Fruit fly (Drosophila melanogaster): Measurements from ENCODE around the gene Abca3.
A peak's percentile ranks its signal among the peaks of the same experiment; 100 is the strongest.

The Abca3 gene

DNA sequence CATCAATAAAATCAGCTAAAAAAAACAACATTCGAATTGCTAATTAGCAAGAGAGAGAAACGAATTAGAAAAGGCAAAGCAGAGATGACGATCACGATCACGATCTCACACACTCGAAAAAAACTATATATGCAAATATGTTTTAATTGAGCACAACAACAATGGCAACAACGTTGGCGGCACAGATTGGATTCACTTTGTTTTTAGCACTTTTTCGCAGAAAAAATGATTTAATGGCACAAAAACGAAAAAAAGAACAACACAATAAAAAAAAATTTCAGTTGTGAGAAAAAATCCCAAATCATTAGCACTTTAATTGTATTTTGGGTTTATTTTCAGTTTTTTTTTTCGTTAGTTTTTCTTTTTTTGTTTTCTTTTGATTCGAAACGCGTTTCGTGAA, 25.8 kb downstream of the Abca3 start (continued):
- TF ChIP-seq OdsH (GFP tag; optimal IDR thresholded peaks at IDR 0.05) (peak; percentile 15), dac (GFP tag; optimal IDR thresholded peaks at IDR 0.05) (peak; percentile 20), Blimp-1 (GFP tag; optimal IDR thresholded peaks at IDR 0.05) (no peak), CG9139 (GFP tag; optimal IDR thresholded peaks at IDR 0.05) (no peak), Gug (GFP tag; IDR thresholded peaks at IDR 0.05) (no peak), achi (GFP tag; optimal IDR thresholded peaks at IDR 0.05) (no peak), cyc (GFP tag; optimal IDR thresholded peaks at IDR 0.05) (no peak), CG11294 (GFP tag; IDR thresholded peaks at IDR 0.05) (no peak), spab (GFP tag; optimal IDR thresholded peaks at IDR 0.05) (no peak), fkh (GFP tag; optimal IDR thresholded peaks at IDR 0.05) (no peak), CG4318 (GFP tag; optimal IDR thresholded peaks at IDR 0.05) (no peak), Sox14 (GFP tag; optimal IDR thresholded peaks at IDR 0.05) (no peak), CG3032 (tag; optimal IDR thresholded peaks at IDR 0.05) (no peak), Sox15 (GFP tag; optimal IDR thresholded peaks at IDR 0.05) (no peak), Eip78C (GFP tag) (no peak), CG32006 (GFP tag; optimal IDR thresholded peaks at IDR 0.05) (peak; percentile 60), CG15336 (GFP tag; IDR thresholded peaks at IDR 0.05) (0 out of 2 replicates have a peak, but pooled peaks have one; percentile 33), CG11762 (GFP tag; optimal IDR thresholded peaks at IDR 0.05; ENCODE audit: insufficient read depth) (no peak), CG7368 (GFP tag; optimal IDR thresholded peaks at IDR 0.05) (no peak), topi (GFP tag; optimal IDR thresholded peaks at IDR 0.05) (no peak), fd59A (GFP tag; optimal IDR thresholded peaks at IDR 0.05) (no peak), CG8319 (GFP tag; optimal IDR thresholded peaks at IDR 0.05) (no peak), Hr39 (GFP tag; optimal IDR thresholded peaks at IDR 0.05) (peak; percentile 31)

DNA sequence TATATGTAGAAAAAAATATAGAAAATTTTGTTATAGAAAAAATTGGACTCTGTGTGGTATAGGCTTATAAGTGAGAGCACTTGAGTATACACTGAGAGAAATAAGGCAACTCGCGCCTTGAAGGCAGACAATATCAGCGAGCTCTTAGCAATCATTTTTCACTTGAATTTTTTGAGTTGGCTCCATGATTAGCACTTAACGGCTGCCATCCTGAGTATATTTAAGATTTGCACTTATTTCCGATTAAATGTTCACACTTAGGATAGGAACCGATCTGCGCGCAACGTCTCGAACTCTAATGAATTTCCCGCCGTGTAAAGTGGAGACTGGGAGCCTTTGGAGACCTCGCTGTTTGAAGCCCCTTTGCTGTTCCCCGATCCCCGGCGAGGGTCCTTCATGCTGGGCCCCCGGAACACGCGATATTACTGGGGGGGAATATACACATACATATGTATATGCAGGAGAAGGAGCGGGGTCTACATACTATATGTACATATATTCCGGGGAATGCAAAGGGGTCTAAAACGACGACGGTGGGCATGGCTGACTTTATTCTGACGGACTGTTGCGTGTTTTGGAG, 27.1 kb downstream of the Abca3 start:
- peak; percentile 58 for TF ChIP-seq CG32006 (GFP tag; optimal IDR thresholded peaks at IDR 0.05)
- TF ChIP-seq esn (GFP tag; optimal IDR thresholded peaks at IDR 0.05): no peak
- peak; percentile 4 for TF ChIP-seq Hr4 (GFP tag; optimal IDR thresholded peaks at IDR 0.05)
- TF ChIP-seq Eip78C (GFP tag): peak; percentile 76
- TF ChIP-seq svp (GFP tag): peak; percentile 47
- peak; percentile 27 for TF ChIP-seq CG4318 (GFP tag; optimal IDR thresholded peaks at IDR 0.05)
- peak in 1 of 2 experiments; percentile 65 for TF ChIP-seq ss (GFP tag; optimal IDR thresholded peaks at IDR 0.05)
- peak; percentile 22 for TF ChIP-seq fd59A (GFP tag; optimal IDR thresholded peaks at IDR 0.05)
- TF ChIP-seq CG9139 (GFP tag; optimal IDR thresholded peaks at IDR 0.05): no peak
- peak; percentile 26 for TF ChIP-seq CG31627 (GFP tag; optimal IDR thresholded peaks at IDR 0.05)
- peak; percentile 27 for TF ChIP-seq spab (GFP tag; optimal IDR thresholded peaks at IDR 0.05)
- TF ChIP-seq dac (GFP tag; optimal IDR thresholded peaks at IDR 0.05): no peak
- no peak for TF ChIP-seq CG6854 (GFP tag; optimal IDR thresholded peaks at IDR 0.05)
- TF ChIP-seq eg (GFP tag; IDR thresholded peaks at IDR 0.05): 0 out of 3 replicates have a peak, but pooled peaks have one; percentile 16
- TF ChIP-seq salr (GFP tag; optimal IDR thresholded peaks at IDR 0.05): no peak
- peak; percentile 18 for TF ChIP-seq acj6 (GFP tag; optimal IDR thresholded peaks at IDR 0.05)
- peak; percentile 12 for TF ChIP-seq Eip75B (GFP tag; optimal IDR thresholded peaks at IDR 0.05)
- no peak for TF ChIP-seq CG16779 (tag; optimal IDR thresholded peaks at IDR 0.05)
- TF ChIP-seq CG8119 (GFP tag; IDR thresholded peaks at IDR 0.05): peak; percentile 55; the same call in 1 of the 3 replicates
- peak; percentile 23 for TF ChIP-seq CG3919 (GFP tag; optimal IDR thresholded peaks at IDR 0.05)
- peak; percentile 3 for TF ChIP-seq lz (GFP tag; optimal IDR thresholded peaks at IDR 0.05)
- no peak for TF ChIP-seq CG3032 (tag; optimal IDR thresholded peaks at IDR 0.05)
- peak; percentile 1 for TF ChIP-seq dsx (GFP tag; optimal IDR thresholded peaks at IDR 0.05; ENCODE audit: poor library complexity, severe bottlenecking)
- peak; percentile 31 for TF ChIP-seq CG10669 (GFP tag; optimal IDR thresholded peaks at IDR 0.05)
- no peak for TF ChIP-seq CG1621 (tag; optimal IDR thresholded peaks at IDR 0.05)
- peak; percentile 10 for TF ChIP-seq CG6276 (GFP tag; optimal IDR thresholded peaks at IDR 0.05)
- peak; percentile 77 for TF ChIP-seq CG8319 (GFP tag; optimal IDR thresholded peaks at IDR 0.05)
- peak; percentile 22 for TF ChIP-seq Sox14 (GFP tag; optimal IDR thresholded peaks at IDR 0.05)
- TF ChIP-seq Smox (GFP tag; optimal IDR thresholded peaks at IDR 0.05): no peak
- peak; percentile 15 for TF ChIP-seq Hr39 (GFP tag; optimal IDR thresholded peaks at IDR 0.05)
- TF ChIP-seq CG11294 (GFP tag; IDR thresholded peaks at IDR 0.05): 0 out of 2 replicates have a peak, but pooled peaks have one; percentile 10
- TF ChIP-seq CG15336 (GFP tag; IDR thresholded peaks at IDR 0.05): peak; percentile 46; the same call in 1 of the 2 replicates
- no peak for TF ChIP-seq CG11762 (GFP tag; optimal IDR thresholded peaks at IDR 0.05; ENCODE audit: insufficient read depth)
- TF ChIP-seq Blimp-1 (GFP tag; optimal IDR thresholded peaks at IDR 0.05): no peak
- TF ChIP-seq achi (GFP tag; optimal IDR thresholded peaks at IDR 0.05): peak; percentile 36
- TF ChIP-seq Gug (GFP tag; IDR thresholded peaks at IDR 0.05): no peak
- peak; percentile 2 for TF ChIP-seq Met (GFP tag; optimal IDR thresholded peaks at IDR 0.05)
- TF ChIP-seq CG10631 (GFP tag; optimal IDR thresholded peaks at IDR 0.05): peak; percentile 14
- peak; percentile 26 for TF ChIP-seq pdm3 (GFP tag; optimal IDR thresholded peaks at IDR 0.05)
- TF ChIP-seq Ets96B (tag; optimal IDR thresholded peaks at IDR 0.05): peak; percentile 21
- peak; percentile 14 for TF ChIP-seq OdsH (GFP tag; optimal IDR thresholded peaks at IDR 0.05)

Measured in whole organism, prepupa.